Worm (Caenorhabditis elegans) whole organism, L2 larva: ENCODE results near the gene sptl-2.

Experiments used
- C34F6.9 ChIP-seq: fragments of 150-350 bp; optimal IDR thresholded peaks from 2 replicates; lab custom pipeline; 2014; ENCODE audit warnings: missing biosample characterization, missing genetic modification characterization
- F13H6.1 ChIP-seq: sonication (generic microtip); optimal IDR thresholded peaks from 2 replicates; lab custom pipeline; 2016; ENCODE audit warnings: missing genetic modification characterization, missing compliant biosample characterization
- R02D3.7 ChIP-seq: fragments of 150-350 bp; optimal IDR thresholded peaks from 2 replicates; lab custom pipeline; 2014; ENCODE audit warnings: missing biosample characterization, missing genetic modification characterization
- ZK546.5 ChIP-seq: sonication (generic microtip); optimal IDR thresholded peaks from 2 replicates; lab custom pipeline; 2017; ENCODE audit warnings: missing biosample characterization, missing genetic modification characterization
- alr-1 ChIP-seq: fragments of 150-350 bp; optimal IDR thresholded peaks from 2 replicates; lab custom pipeline; 2014; ENCODE audit warnings: missing biosample characterization, missing genetic modification characterization
- ama-1 ChIP-seq: fragments of 150-350 bp; optimal IDR thresholded peaks from 2 replicates; lab custom pipeline; 2018; ENCODE audit warnings: inconsistent platforms
- blmp-1 ChIP-seq: sonication (generic microtip); optimal IDR thresholded peaks from 2 replicates; lab custom pipeline; 2017; ENCODE audit warnings: missing genetic modification characterization, mild to moderate bottlenecking, missing compliant biosample characterization, antibody characterized with exemption, moderate library complexity; ENCODE audit not compliant: insufficient read depth
- ceh-16 ChIP-seq: fragments of 150-350 bp; optimal IDR thresholded peaks from 2 replicates; lab custom pipeline; 2014; ENCODE audit warnings: missing biosample characterization, missing genetic modification characterization
- crh-2 ChIP-seq: sonication (generic microtip); optimal IDR thresholded peaks from 2 replicates; lab custom pipeline; 2017; ENCODE audit warnings: missing biosample characterization, missing genetic modification characterization
- dmd-4 ChIP-seq: sonication (generic microtip); optimal IDR thresholded peaks from 2 replicates; lab custom pipeline; 2017; ENCODE audit warnings: missing biosample characterization, missing genetic modification characterization
- elt-3 ChIP-seq: sonication (generic microtip); optimal IDR thresholded peaks from 2 replicates; lab custom pipeline; 2017; ENCODE audit warnings: missing biosample characterization, missing genetic modification characterization
- lin-13 ChIP-seq: fragments of 150-350 bp; optimal IDR thresholded peaks from 2 replicates; lab custom pipeline; 2014; ENCODE audit warnings: missing biosample characterization, missing genetic modification reagents, missing genetic modification characterization
- lin-39 ChIP-seq: fragments of 150-350 bp; optimal IDR thresholded peaks from 2 replicates; lab custom pipeline; 2014; ENCODE audit warnings: missing biosample characterization, missing genetic modification reagents, missing genetic modification characterization
- lsy-2 ChIP-seq, 2 experiments: fragments of 150-350 bp in 1 of 2; sonication (generic microtip) in 1 of 2; optimal IDR thresholded peaks; 2 replicates each; lab custom pipeline; 2014 to 2017; ENCODE audit warnings: missing biosample characterization in 2 of 2, missing genetic modification characterization in 2 of 2
- mab-5 ChIP-seq: fragments of 150-350 bp; optimal IDR thresholded peaks from 2 replicates; lab custom pipeline; 2014; ENCODE audit warnings: missing biosample characterization, missing genetic modification characterization
- mbf-1 ChIP-seq: sonication (generic microtip); optimal IDR thresholded peaks from 2 replicates; lab custom pipeline; 2017; ENCODE audit warnings: missing biosample characterization, missing genetic modification characterization
- mdl-1 ChIP-seq, 2 experiments: fragments of 150-350 bp in 1 of 2; sonication (generic microtip) in 1 of 2; optimal IDR thresholded peaks; 2 replicates each; lab custom pipeline; 2017; ENCODE audit warnings: missing biosample characterization in 2 of 2, missing genetic modification characterization in 2 of 2
- nhr-10 ChIP-seq: sonication (generic microtip); optimal IDR thresholded peaks from 2 replicates; lab custom pipeline; 2017; ENCODE audit warnings: missing biosample characterization, missing genetic modification characterization
- nhr-11 ChIP-seq: fragments of 150-350 bp; optimal IDR thresholded peaks from 2 replicates; lab custom pipeline; 2014; ENCODE audit warnings: missing biosample characterization, missing genetic modification characterization
- nhr-12 ChIP-seq: fragments of 150-350 bp; optimal IDR thresholded peaks from 2 replicates; lab custom pipeline; 2014; ENCODE audit warnings: missing biosample characterization, missing genetic modification characterization
- nhr-21 ChIP-seq: fragments of 150-350 bp; optimal IDR thresholded peaks from 2 replicates; lab custom pipeline; 2014; ENCODE audit warnings: missing biosample characterization, missing genetic modification characterization
- nhr-25 ChIP-seq: fragments of 150-350 bp; sonication (generic microtip); optimal IDR thresholded peaks from 3 replicates; lab custom pipeline; 2014; ENCODE audit warnings: missing biosample characterization, missing genetic modification characterization
- nhr-77 ChIP-seq: fragments of 150-350 bp; optimal IDR thresholded peaks from 2 replicates; lab custom pipeline; 2014; ENCODE audit warnings: missing biosample characterization, missing genetic modification characterization
- sem-4 ChIP-seq: fragments of 150-350 bp; optimal IDR thresholded peaks from 2 replicates; lab custom pipeline; 2014; ENCODE audit warnings: missing biosample characterization, missing genetic modification reagents, missing genetic modification characterization
- skn-1 ChIP-seq: sonication (generic microtip); optimal IDR thresholded peaks from 2 replicates; lab custom pipeline; 2017; ENCODE audit warnings: missing biosample characterization, missing genetic modification characterization
- sma-3 ChIP-seq: sonication (generic microtip); optimal IDR thresholded peaks from 2 replicates; lab custom pipeline; 2016; ENCODE audit warnings: missing genetic modification reagents, missing genetic modification characterization, missing compliant biosample characterization
- sma-9 ChIP-seq, 2 experiments: fragments of 150-350 bp in 1 of 2; sonication (generic microtip) in 1 of 2; optimal IDR thresholded peaks; 2 replicates each; lab custom pipeline; 2014 to 2016; ENCODE audit warnings: missing genetic modification characterization in 2 of 2, mild to moderate bottlenecking in 1 of 2, missing biosample characterization in 1 of 2, missing compliant biosample characterization in 1 of 2, missing genetic modification reagents in 1 of 2, moderate library complexity in 1 of 2
- unc-39 ChIP-seq: fragments of 150-350 bp; optimal IDR thresholded peaks from 2 replicates; lab custom pipeline; 2014; ENCODE audit warnings: missing biosample characterization, missing genetic modification characterization
- unc-55 ChIP-seq: fragments of 150-350 bp; sonication (generic microtip); optimal IDR thresholded peaks from 3 replicates; lab custom pipeline; 2014; ENCODE audit warnings: missing biosample characterization, missing genetic modification reagents, missing genetic modification characterization
- unc-62 ChIP-seq: fragments of 150-350 bp; optimal IDR thresholded peaks from 2 replicates; lab custom pipeline; 2014; ENCODE audit warnings: missing biosample characterization, missing genetic modification reagents, missing genetic modification characterization
- zag-1 ChIP-seq: fragments of 150-350 bp; optimal IDR thresholded peaks from 2 replicates; lab custom pipeline; 2014; ENCODE audit warnings: missing biosample characterization, missing genetic modification characterization
- ztf-1 ChIP-seq: fragments of 200-800 bp; sonication (Bioruptor generic); conservative IDR thresholded peaks from 2 replicates; pipeline ENCODE4 v1.3.6; 2022; ENCODE audit warnings: missing genetic modification characterization, missing compliant biosample characterization

The sptl-2 gene

DNA sequence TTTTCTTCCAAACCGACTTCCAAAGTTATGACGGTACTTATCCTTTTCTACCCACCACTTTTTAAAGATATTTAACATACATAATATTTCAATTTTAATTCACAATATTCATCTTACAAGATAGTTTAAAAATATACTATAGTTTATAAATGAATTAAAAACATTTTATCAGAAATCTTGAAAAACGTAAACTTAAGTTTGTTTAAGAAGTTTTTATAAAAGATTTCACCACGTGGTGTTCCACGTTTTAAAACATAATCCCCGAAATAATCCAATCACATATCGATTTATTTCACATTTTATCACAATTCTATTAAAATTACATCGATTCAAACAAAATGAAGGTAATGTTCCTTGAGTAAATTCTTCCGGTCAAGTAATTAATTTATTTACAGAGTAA lies 29.7 kb downstream of the sptl-2 start, which contains the start of gene ZC513.3:
TSS of gene ZC513.3 (plus strand) at position 301 of the 400 bp plus-strand sequence.
- TF ChIP-seq unc-39 (tag; lab: Kevin White, UChicago) (no peak), unc-62 (GFP tag; lab: Kevin White, UChicago) (no peak), ZK546.5 (no peak), C34F6.9 (no peak)

DNA sequence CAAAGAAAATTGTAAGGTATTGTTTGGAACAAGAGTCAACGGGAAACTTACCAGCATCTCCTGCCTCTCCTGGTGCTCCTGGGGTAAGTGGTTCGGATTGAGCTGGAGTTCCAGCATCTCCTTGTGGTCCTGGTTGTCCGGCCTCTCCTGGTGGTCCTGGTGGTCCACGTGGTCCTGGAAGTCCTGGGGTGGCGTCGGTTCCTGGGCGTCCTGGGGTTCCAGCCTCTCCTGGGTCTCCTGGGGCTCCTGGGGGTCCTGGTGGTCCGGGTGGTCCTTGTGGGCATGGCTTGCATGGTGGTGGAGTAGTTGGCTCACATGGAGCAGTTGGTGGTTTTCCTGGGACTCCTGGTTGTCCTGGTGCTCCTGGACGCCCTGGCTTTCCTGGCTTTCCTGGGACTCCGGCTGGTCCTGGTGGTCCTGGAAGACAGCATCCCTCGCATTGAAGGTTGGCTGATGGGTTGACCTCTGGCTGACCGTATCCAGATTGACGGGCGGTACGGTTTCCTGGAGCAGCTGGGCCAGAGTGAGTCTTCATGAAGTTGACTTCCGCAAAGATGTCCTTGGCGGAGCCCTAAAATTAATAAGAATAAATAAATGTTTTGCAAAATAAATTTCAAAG lies 33.2 kb downstream of the sptl-2 start:
- TF ChIP-seq nhr-12 (tag; lab: Kevin White, UChicago): no peak

DNA sequence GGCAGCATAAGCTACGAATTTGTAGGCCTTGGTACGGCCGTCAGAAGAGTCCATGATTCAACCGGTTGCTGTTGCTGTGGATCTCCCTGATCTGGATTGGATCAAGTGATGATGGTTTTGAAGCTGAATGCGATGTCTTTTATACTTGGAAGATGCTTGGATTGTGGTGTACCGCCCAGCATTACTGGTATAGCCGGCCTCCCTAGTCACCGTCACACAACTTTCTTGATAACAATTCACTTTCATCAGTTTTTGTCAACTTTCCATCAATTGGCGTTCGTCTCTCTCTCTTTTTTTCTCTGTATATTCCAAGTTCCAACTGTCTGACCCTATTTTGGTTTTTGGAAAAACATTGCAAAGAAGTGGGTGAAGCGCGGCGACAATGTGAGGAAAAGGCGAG lies 33.8 kb downstream of the sptl-2 start, which contains the start of gene col-43:
TSS of gene col-43 (minus strand) at position 101 of the 400 bp plus-strand sequence.
- no peak for TF ChIP-seq nhr-77 (tag; lab: Kevin White, UChicago)
- TF ChIP-seq skn-1 (tag; lab: Kevin White, UChicago): no peak
- TF ChIP-seq sem-4 (tag; lab: Kevin White, UChicago): no peak
- TF ChIP-seq, all 48 proteins: peak for 0

DNA sequence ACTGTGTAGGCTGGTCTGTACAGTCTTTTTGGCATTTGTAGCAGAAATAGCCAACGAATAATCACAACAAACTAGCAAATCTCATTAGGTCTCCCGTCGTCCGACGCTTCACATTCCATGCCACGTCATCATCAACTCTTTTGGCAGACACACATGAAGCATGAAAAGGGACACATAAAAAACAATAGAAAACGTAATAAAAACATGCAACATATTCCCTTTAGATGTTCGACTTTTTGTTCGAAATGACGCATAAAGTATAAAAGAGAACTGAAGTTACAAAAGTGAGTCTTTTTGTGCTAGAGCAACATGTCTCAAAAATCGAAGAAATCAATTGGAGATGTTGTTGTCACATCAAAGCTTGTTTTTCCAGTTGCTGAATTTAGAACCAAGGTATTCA lies 34.8 kb downstream of the sptl-2 start, which contains the start of gene sth-1:
TSS of gene sth-1 (plus strand) at position 301 of the 400 bp plus-strand sequence.
- TF ChIP-seq dmd-4 (tag; lab: Kevin White, UChicago) (no peak), lin-13 (GFP tag; lab: Kevin White, UChicago) (no peak), nhr-21 (no peak), sma-9 (GFP tag; optimal IDR thresholded peaks at IDR 0.05; lab: Kevin White, UChicago) (no peak), sma-9 (tag; optimal IDR thresholded peaks at IDR 0.05; lab: Kevin White, UChicago) (no peak), crh-2 (no peak), zag-1 (no peak), mdl-1 (tag; optimal IDR thresholded peaks at IDR 0.05; lab: Kevin White, UChicago) (no peak), ama-1 (lab: Kevin White, UChicago) (no peak), ZK546.5 (no peak), sem-4 (tag; lab: Kevin White, UChicago) (no peak), elt-3 (no peak), alr-1 (tag; lab: Kevin White, UChicago) (no peak), nhr-12 (tag; lab: Kevin White, UChicago) (no peak), unc-39 (tag; lab: Kevin White, UChicago) (no peak), nhr-10 (tag; lab: Kevin White, UChicago) (no peak), sma-3 (GFP tag; lab: Kevin White, UChicago) (no peak)

DNA sequence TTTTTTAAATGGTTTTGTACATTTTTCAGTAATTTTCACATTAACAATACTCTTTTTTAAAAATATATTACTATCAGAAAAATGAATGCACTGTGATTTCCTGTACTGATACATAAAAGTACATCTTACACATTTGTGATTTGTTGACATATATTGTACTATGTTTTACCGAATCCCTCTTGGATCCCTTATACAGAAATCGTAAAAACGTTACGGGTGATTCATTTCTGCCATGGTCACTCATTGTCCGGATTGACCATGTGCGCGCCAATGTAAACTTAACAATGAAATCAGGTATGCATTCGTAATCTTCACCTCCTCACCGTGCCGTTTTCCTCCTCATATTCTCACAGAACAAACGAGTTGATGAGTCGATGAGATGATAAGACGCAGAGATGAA lies 37.1 kb downstream of the sptl-2 start, which contains the start of gene ZC513.2:
TSS of gene ZC513.2 (plus strand) at position 301 of the 400 bp plus-strand sequence.
- TF ChIP-seq F13H6.1 (no peak), zag-1 (no peak), mdl-1 (tag; optimal IDR thresholded peaks at IDR 0.05; lab: Kevin White, UChicago) (no peak), ZK546.5 (no peak), mab-5 (tag; lab: Kevin White, UChicago) (no peak), lin-39 (no peak), ceh-16 (tag; lab: Kevin White, UChicago) (no peak), sma-3 (GFP tag; lab: Kevin White, UChicago) (no peak), nhr-12 (tag; lab: Kevin White, UChicago) (no peak), nhr-11 (tag; lab: Kevin White, UChicago) (no peak), ama-1 (lab: Kevin White, UChicago) (no peak), C34F6.9 (no peak)

DNA sequence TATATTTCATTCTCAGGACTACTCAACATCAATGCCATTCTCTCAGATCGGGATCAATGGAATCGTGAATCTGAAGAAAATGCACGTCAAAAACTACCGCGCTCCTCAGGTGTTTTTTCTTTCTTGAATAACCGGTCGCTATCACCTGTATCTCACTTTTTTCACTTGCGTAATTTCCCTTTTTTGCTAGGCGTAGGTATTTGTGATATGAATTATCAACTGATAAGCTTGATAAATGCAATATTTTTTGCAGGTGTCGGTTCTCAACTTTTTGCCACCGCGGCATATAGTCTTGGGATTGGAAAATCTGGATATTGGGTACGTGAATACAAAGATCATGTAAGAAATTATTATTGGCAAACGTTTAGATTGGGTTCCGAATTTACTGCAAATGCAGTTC lies 38.2 kb downstream of the sptl-2 start:
- TF ChIP-seq R02D3.7 (tag; lab: Kevin White, UChicago) (no peak), ztf-1 (GFP tag; lab: Robert Waterston, UW) (no peak), blmp-1 (peak; percentile 14)

DNA sequence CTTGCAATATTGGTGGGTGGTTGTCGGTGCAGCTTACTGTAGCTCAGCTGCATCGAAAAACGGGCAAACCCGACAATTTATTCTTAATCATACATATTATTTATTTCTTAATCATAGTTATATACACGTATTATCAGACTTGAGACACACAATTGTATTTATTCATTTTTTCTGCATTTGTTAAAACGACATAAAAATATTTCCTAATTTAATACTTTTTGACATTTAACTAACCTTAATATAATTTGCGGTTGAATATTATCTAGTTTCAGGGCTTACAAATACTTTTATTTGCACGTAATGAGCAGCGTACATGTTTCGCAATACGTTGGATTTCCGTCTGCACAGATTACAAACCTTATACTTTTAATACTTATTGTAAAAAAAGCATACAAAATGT lies 41.4 kb downstream of the sptl-2 start, which contains the start of gene str-138:
TSS of gene str-138 (plus strand) at position 301 of the 400 bp plus-strand sequence.
- TF ChIP-seq unc-55 (no peak), lsy-2 (tag; optimal IDR thresholded peaks at IDR 0.05; lab: Kevin White, UChicago) (no peak), nhr-21 (no peak), F13H6.1 (no peak), nhr-25 (tag; lab: Kevin White, UChicago) (no peak), mbf-1 (no peak)
